Worm (Caenorhabditis elegans): Measurements from ENCODE around the gene Y44A6C.2.

DNA sequence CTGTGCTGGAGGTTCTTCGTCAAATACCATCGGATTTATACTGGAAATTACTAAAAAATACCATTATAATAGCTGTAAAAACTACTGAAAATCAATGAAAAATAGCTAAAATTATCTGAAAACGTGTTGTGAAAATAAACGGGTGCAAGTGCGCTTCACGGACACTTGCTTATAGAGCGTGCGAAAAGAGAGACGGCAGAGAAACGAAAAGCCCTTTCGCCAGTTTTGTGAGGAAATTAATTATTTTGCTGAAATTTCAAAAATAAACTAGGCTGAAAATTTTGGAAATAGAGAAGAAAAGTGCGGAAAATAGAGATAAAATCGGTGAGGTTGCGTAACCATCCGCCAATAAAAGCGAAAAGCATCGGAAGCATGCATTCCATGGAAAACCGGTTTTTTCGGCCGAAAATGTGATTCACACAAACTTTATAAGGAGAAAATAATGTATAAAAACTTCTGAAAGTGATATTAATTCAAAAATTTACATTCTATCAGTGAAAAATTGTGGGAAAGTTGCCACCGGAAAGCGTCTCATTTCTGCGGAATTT, 22.3 kb downstream of the Y44A6C.2 start, which contains the start of gene dnj-25:
- TF ChIP-seq ztf-11 (tag; optimal IDR thresholded peaks at IDR 0.05) (no peak), ztf-4 (tag; optimal IDR thresholded peaks at IDR 0.05) (no peak), nhr-23 (tag; optimal IDR thresholded peaks at IDR 0.05) (no peak), zag-1 (tag; optimal IDR thresholded peaks at IDR 0.05) (no peak), mdl-1 (tag; optimal IDR thresholded peaks at IDR 0.05) (no peak), fos-1 (tag; optimal IDR thresholded peaks at IDR 0.05) (no peak), unc-39 (tag; optimal IDR thresholded peaks at IDR 0.05) (no peak), ama-1 (optimal IDR thresholded peaks at IDR 0.05) (peak; percentile 13), nhr-77 (tag; optimal IDR thresholded peaks at IDR 0.05) (no peak)

Data from whole organism, L3 larva.